Worm (Caenorhabditis elegans) whole organism, late embryonic: ENCODE data around the gene srsx-2.
"Not testable (repeated sequence)": the region's sequence is repeated elsewhere in the genome, so short reads cannot be mapped to it uniquely, and the experiment has no call there.

ENCODE experiments used
- C08G9.2 ChIP-seq: sonication (generic microtip); optimal IDR thresholded peaks from 2 replicates; lab custom pipeline; 2016; ENCODE audit warnings: mild to moderate bottlenecking, missing genetic modification characterization, moderate library complexity, missing compliant biosample characterization
- C38D4.7 ChIP-seq: fragments of 200-800 bp; sonication (Bioruptor generic); optimal IDR thresholded peaks from 2 replicates; lab custom pipeline; 2018; ENCODE audit warnings: mild to moderate bottlenecking, missing genetic modification characterization, moderate library complexity, missing compliant biosample characterization
- F13H6.1 ChIP-seq: sonication (generic microtip); optimal IDR thresholded peaks from 2 replicates; lab custom pipeline; 2016; ENCODE audit warnings: missing genetic modification characterization, missing compliant biosample characterization
- K02D7.2 ChIP-seq: sonication (generic microtip); optimal IDR thresholded peaks from 2 replicates; lab custom pipeline; 2017; ENCODE audit warnings: mild to moderate bottlenecking, missing genetic modification characterization, missing compliant biosample characterization
- K09A11.1 ChIP-seq: sonication (generic microtip); optimal IDR thresholded peaks from 2 replicates; lab custom pipeline; 2017; ENCODE audit warnings: antibody characterized with exemption, mild to moderate bottlenecking, missing genetic modification characterization, missing compliant biosample characterization; ENCODE audit not compliant: insufficient read depth
- ceh-2 ChIP-seq: sonication (generic microtip); optimal IDR thresholded peaks from 2 replicates; lab custom pipeline; 2016; ENCODE audit warnings: missing genotype, missing genetic modification characterization, missing compliant biosample characterization
- ceh-22 ChIP-seq: sonication (generic microtip); optimal IDR thresholded peaks from 2 replicates; lab custom pipeline; 2017; ENCODE audit warnings: missing biosample characterization, missing genetic modification characterization
- ceh-24 ChIP-seq: sonication (generic microtip); optimal IDR thresholded peaks from 2 replicates; lab custom pipeline; 2016; ENCODE audit warnings: mild to moderate bottlenecking, missing genetic modification characterization, missing compliant biosample characterization
- ceh-30 ChIP-seq: fragments of 150-350 bp; optimal IDR thresholded peaks from 2 replicates; lab custom pipeline; 2014; ENCODE audit warnings: missing biosample characterization, missing genetic modification characterization
- ceh-31 ChIP-seq: sonication (generic microtip); optimal IDR thresholded peaks from 2 replicates; lab custom pipeline; 2016; ENCODE audit warnings: missing genetic modification characterization, missing compliant biosample characterization
- ceh-45 ChIP-seq: fragments of 200-800 bp; sonication (Bioruptor generic); IDR thresholded peaks from 2 replicates; pipeline ENCODE4 v1.3.6; 2022; ENCODE audit warnings: missing genetic modification reagents, missing genetic modification characterization, missing compliant biosample characterization
- ceh-48 ChIP-seq: sonication (generic microtip); optimal IDR thresholded peaks from 2 replicates; lab custom pipeline; 2016; ENCODE audit warnings: missing genetic modification characterization, inconsistent platforms, missing compliant biosample characterization
- dmd-4 ChIP-seq: sonication (generic microtip); optimal IDR thresholded peaks from 2 replicates; lab custom pipeline; 2016; ENCODE audit warnings: borderline replicate concordance, missing genetic modification characterization, missing compliant biosample characterization
- elt-4 ChIP-seq: sonication (generic microtip); optimal IDR thresholded peaks from 2 replicates; lab custom pipeline; 2016; ENCODE audit warnings: missing genetic modification characterization, missing compliant biosample characterization
- ets-4 ChIP-seq: sonication (generic microtip); optimal IDR thresholded peaks from 2 replicates; lab custom pipeline; 2016; ENCODE audit warnings: missing genetic modification characterization, missing compliant biosample characterization
- eyg-1 ChIP-seq: sonication (generic microtip); optimal IDR thresholded peaks from 2 replicates; lab custom pipeline; 2016; ENCODE audit warnings: missing genotype, missing genetic modification characterization, missing compliant biosample characterization
- fkh-10 ChIP-seq: fragments of 150-350 bp; optimal IDR thresholded peaks from 2 replicates; lab custom pipeline; 2014; ENCODE audit warnings: missing biosample characterization, missing genetic modification reagents, missing genetic modification characterization
- fkh-6 ChIP-seq: sonication (generic microtip); optimal IDR thresholded peaks from 2 replicates; lab custom pipeline; 2016; ENCODE audit warnings: missing genetic modification characterization, missing compliant biosample characterization
- hlh-15 ChIP-seq: sonication (generic microtip); optimal IDR thresholded peaks from 2 replicates; lab custom pipeline; 2016; ENCODE audit warnings: missing genetic modification characterization, missing compliant biosample characterization
- hlh-6 ChIP-seq: sonication (generic microtip); optimal IDR thresholded peaks from 2 replicates; lab custom pipeline; 2016; ENCODE audit warnings: missing genotype, missing genetic modification characterization, missing compliant biosample characterization
- lin-11 ChIP-seq: fragments of 200-800 bp; sonication (Bioruptor generic); optimal IDR thresholded peaks from 2 replicates; lab custom pipeline; 2018; ENCODE audit warnings: mild to moderate bottlenecking, missing genetic modification characterization, missing compliant biosample characterization
- mec-3 ChIP-seq: sonication (generic microtip); optimal IDR thresholded peaks from 2 replicates; lab custom pipeline; 2016; ENCODE audit warnings: borderline replicate concordance, missing genetic modification characterization, missing compliant biosample characterization
- nhr-11 ChIP-seq: fragments of 150-350 bp; optimal IDR thresholded peaks from 2 replicates; lab custom pipeline; 2014; ENCODE audit warnings: missing biosample characterization, missing genetic modification characterization
- nhr-232 ChIP-seq: sonication (generic microtip); optimal IDR thresholded peaks from 2 replicates; lab custom pipeline; 2016; ENCODE audit warnings: missing genetic modification characterization, missing compliant biosample characterization
- npax-4 ChIP-seq: sonication (generic microtip); optimal IDR thresholded peaks from 2 replicates; lab custom pipeline; 2016; ENCODE audit warnings: missing genetic modification characterization, missing compliant biosample characterization
- pag-3 ChIP-seq: sonication (generic microtip); optimal IDR thresholded peaks from 2 replicates; lab custom pipeline; 2016; ENCODE audit warnings: missing compliant biosample characterization, missing genetic modification characterization, borderline replicate concordance
- pat-9 ChIP-seq: fragments of 200-800 bp; sonication (Bioruptor generic); optimal IDR thresholded peaks from 2 replicates; lab custom pipeline; 2018; ENCODE audit warnings: mild to moderate bottlenecking, missing genetic modification characterization, moderate library complexity, missing compliant biosample characterization
- pax-1 ChIP-seq: fragments of 150-350 bp; optimal IDR thresholded peaks from 2 replicates; lab custom pipeline; 2014; ENCODE audit warnings: missing biosample characterization, missing genetic modification characterization
- pros-1 ChIP-seq: fragments of 150-350 bp; optimal IDR thresholded peaks from 2 replicates; lab custom pipeline; 2014; ENCODE audit warnings: missing biosample characterization, missing genetic modification reagents, missing genetic modification characterization
- rnt-1 ChIP-seq: sonication (generic microtip); optimal IDR thresholded peaks from 2 replicates; lab custom pipeline; 2016; ENCODE audit warnings: missing genetic modification characterization, missing compliant biosample characterization
- sdc-2 ChIP-seq: sonication (generic microtip); optimal IDR thresholded peaks from 2 replicates; lab custom pipeline; 2016; ENCODE audit warnings: missing genotype, missing genetic modification characterization, missing compliant biosample characterization
- sox-2 ChIP-seq: fragments of 200-800 bp; sonication (Bioruptor generic); IDR thresholded peaks from 2 replicates; pipeline ENCODE4 v1.3.6; 2022; ENCODE audit warnings: missing genetic modification reagents, missing genetic modification characterization, missing compliant biosample characterization
- syd-9 ChIP-seq: sonication (generic microtip); optimal IDR thresholded peaks from 2 replicates; lab custom pipeline; 2016; ENCODE audit warnings: mild to moderate bottlenecking, missing genetic modification characterization, moderate library complexity, missing compliant biosample characterization

Gene srsx-2

ce11 chrV:17464278-17464677 lies 26.1 kb upstream of the srsx-2 start, which contains the start of gene F20E11.7:
Gene F20E11.7, plus strand, starts transcription at chrV:17464578.
- TF ChIP-seq npax-4 (tag; lab: Kevin White, UChicago); ceh-30 (tag; lab: Kevin White, UChicago); pag-3: not testable (repeated sequence)

- TF ChIP-seq hlh-6 (tag; lab: Kevin White, UChicago): no peak
- no peak for TF ChIP-seq rnt-1 (tag; lab: Kevin White, UChicago)
- TF ChIP-seq pag-3: no peak
Observed at ce11 chrV:17460061-17460460, 21.8 kb upstream of the srsx-2 start, which contains the start of gene srz-48. Gene srz-48, minus strand, starts transcription at chrV:17460161.

ce11 chrV:17458069-17458468 lies 19.9 kb upstream of the srsx-2 start, which contains the start of gene str-200:
Gene str-200, minus strand, starts transcription at chrV:17458169.
- TF ChIP-seq eyg-1 (tag; lab: Kevin White, UChicago): no peak
- no peak for TF ChIP-seq pat-9
- TF ChIP-seq rnt-1 (tag; lab: Kevin White, UChicago): no peak
- no peak for TF ChIP-seq F13H6.1 (tag; lab: Kevin White, UChicago)
- no peak for TF ChIP-seq ceh-45 (GFP tag; lab: Robert Waterston, UW)
- no peak for TF ChIP-seq lin-11 (tag; lab: Kevin White, UChicago)
- no peak for TF ChIP-seq ceh-2 (tag; lab: Kevin White, UChicago)
- no peak for TF ChIP-seq pax-1
- no peak for TF ChIP-seq dmd-4
- TF ChIP-seq fkh-10 (GFP tag; lab: Kevin White, UChicago): no peak
- TF ChIP-seq nhr-232 (tag; lab: Kevin White, UChicago): no peak
- TF ChIP-seq ceh-31 (tag; lab: Kevin White, UChicago): no peak
- no peak for TF ChIP-seq C38D4.7 (GFP tag; lab: Kevin White, UChicago)

- TF ChIP-seq C08G9.2 (tag; lab: Kevin White, UChicago); nhr-11; npax-4 (tag; lab: Kevin White, UChicago): not testable (repeated sequence)
Observed at ce11 chrV:17456197-17456596, 18.0 kb upstream of the srsx-2 start, which contains the start of gene srh-203. Gene srh-203, minus strand, starts transcription at chrV:17456297.

- TF ChIP-seq dmd-4 (no peak), ceh-24 (tag; lab: Kevin White, UChicago) (no peak), fkh-6 (tag; lab: Kevin White, UChicago) (no peak), hlh-15 (tag; lab: Kevin White, UChicago) (no peak), rnt-1 (tag; lab: Kevin White, UChicago) (no peak), K09A11.1 (no peak), elt-4 (no peak), ceh-48 (tag; lab: Kevin White, UChicago) (no peak), mec-3 (no peak), ets-4 (tag; lab: Kevin White, UChicago) (no peak), sdc-2 (tag; lab: Kevin White, UChicago) (no peak)
Observed at ce11 chrV:17449836-17450235, 11.6 kb upstream of the srsx-2 start.

ce11 chrV:17439406-17439805 lies 1.2 kb upstream of the srsx-2 start, which contains the start of gene srh-154:
Gene srh-154, plus strand, starts transcription at chrV:17439706.
- TF ChIP-seq K02D7.2 (tag; lab: Kevin White, UChicago): no peak
- no peak for TF ChIP-seq sox-2 (GFP tag; lab: Robert Waterston, UW)
- TF ChIP-seq ceh-22 (tag; lab: Kevin White, UChicago): no peak
- TF ChIP-seq syd-9 (tag; lab: Kevin White, UChicago): no peak
- TF ChIP-seq pros-1: no peak
- no peak for TF ChIP-seq mec-3
- TF ChIP-seq pax-1: no peak
- no peak for TF ChIP-seq fkh-10 (GFP tag; lab: Kevin White, UChicago)
- no peak for TF ChIP-seq npax-4 (tag; lab: Kevin White, UChicago)
- TF ChIP-seq ceh-45 (GFP tag; lab: Robert Waterston, UW): no peak
- TF ChIP-seq, all 69 proteins: peak for 0
